Worm (Caenorhabditis elegans) whole organism, L4 larva: ENCODE results near the gene C03G6.21.

Experiments
- F37D6.2 ChIP-seq: sonication (generic microtip); optimal IDR thresholded peaks from 2 replicates; lab custom pipeline; 2016; ENCODE audit warnings: mild to moderate bottlenecking, missing genetic modification characterization, missing compliant biosample characterization
- F44E2.7 ChIP-seq: fragments of 200-800 bp; sonication (Bioruptor generic); IDR thresholded peaks from 2 replicates; pipeline ENCODE4 v2.1.2; 2022; ENCODE audit warnings: missing genetic modification characterization, missing compliant biosample characterization
- R02D3.7 ChIP-seq: fragments of 150-350 bp; sonication (generic microtip); optimal IDR thresholded peaks from 3 replicates; lab custom pipeline; 2014; ENCODE audit warnings: missing biosample characterization, missing genetic modification characterization
- Y105C5A.15 ChIP-seq: fragments of 200-800 bp; sonication (Bioruptor generic); IDR thresholded peaks from 2 replicates; pipeline ENCODE4 v1.3.6; 2022; ENCODE audit warnings: missing genetic modification characterization, missing compliant biosample characterization
- Y48G9A.11 ChIP-seq: fragments of 200-800 bp; sonication (Bioruptor generic); IDR thresholded peaks from 2 replicates; pipeline ENCODE4 v1.3.6; 2022; ENCODE audit warnings: missing genetic modification reagents, missing genetic modification characterization, missing compliant biosample characterization
- Y5F2A.4 ChIP-seq: fragments of 200-800 bp; sonication (Bioruptor generic); optimal IDR thresholded peaks from 2 replicates; lab custom pipeline; 2018; ENCODE audit warnings: mild to moderate bottlenecking, missing genetic modification characterization, missing compliant biosample characterization
- ZK546.5 ChIP-seq, 2 experiments: sonication (generic microtip); optimal IDR thresholded peaks; 2 replicates each; lab custom pipeline; 2017; ENCODE audit warnings: missing biosample characterization in 2 of 2, missing genetic modification characterization in 2 of 2
- ceh-32 ChIP-seq: sonication (generic microtip); optimal IDR thresholded peaks from 2 replicates; lab custom pipeline; 2016; ENCODE audit warnings: mild to moderate bottlenecking, missing genetic modification characterization, missing compliant biosample characterization; ENCODE audit not compliant: poor library complexity
- ceh-62 ChIP-seq: sonication (generic microtip); optimal IDR thresholded peaks from 2 replicates; lab custom pipeline; 2017; ENCODE audit warnings: missing biosample characterization, missing genetic modification characterization
- ceh-82 ChIP-seq: sonication (generic microtip); optimal IDR thresholded peaks from 2 replicates; lab custom pipeline; 2017; ENCODE audit warnings: missing biosample characterization, missing genetic modification characterization
- cey-2 ChIP-seq: sonication (generic microtip); optimal IDR thresholded peaks from 3 replicates; lab custom pipeline; 2017; ENCODE audit warnings: missing genetic modification characterization, mild to moderate bottlenecking, missing compliant biosample characterization, antibody characterized with exemption, borderline replicate concordance; ENCODE audit not compliant: insufficient read depth
- daf-16 ChIP-seq, 3 experiments: sonication (generic microtip); optimal IDR thresholded peaks; 2 replicates each; lab custom pipeline; 2016 to 2017; ENCODE audit warnings: missing genetic modification characterization in 3 of 3, missing genetic modification reagents in 3 of 3, mild to moderate bottlenecking in 2 of 3, missing compliant biosample characterization in 2 of 3, missing biosample characterization in 1 of 3, moderate library complexity in 1 of 3
- daf-8 ChIP-seq: fragments of 200-800 bp; sonication (Bioruptor generic); IDR thresholded peaks from 2 replicates; pipeline ENCODE4 v1.3.6; 2022; ENCODE audit warnings: missing genetic modification characterization, missing compliant biosample characterization
- dmd-6 ChIP-seq: fragments of 200-800 bp; sonication (Bioruptor generic); IDR thresholded peaks from 2 replicates; pipeline ENCODE4 v1.3.6; 2022; ENCODE audit warnings: missing genetic modification reagents, missing genetic modification characterization, missing compliant biosample characterization
- dmd-8 ChIP-seq: fragments of 200-800 bp; sonication (Bioruptor generic); IDR thresholded peaks from 2 replicates; pipeline ENCODE4 v1.3.6; 2022; ENCODE audit warnings: missing genetic modification characterization, missing compliant biosample characterization
- duxl-1 ChIP-seq: sonication (generic microtip); optimal IDR thresholded peaks from 2 replicates; lab custom pipeline; 2016; ENCODE audit warnings: mild to moderate bottlenecking, missing genetic modification characterization, moderate library complexity, missing compliant biosample characterization; ENCODE audit not compliant: poor library complexity
- hlh-11 ChIP-seq: fragments of 200-800 bp; sonication (Bioruptor generic); optimal IDR thresholded peaks from 2 replicates; lab custom pipeline; 2018; ENCODE audit warnings: mild to moderate bottlenecking, missing genetic modification characterization, missing compliant biosample characterization
- lim-7 ChIP-seq: fragments of 200-800 bp; sonication (Bioruptor generic); IDR thresholded peaks from 2 replicates; pipeline ENCODE4 v1.3.6; 2022; ENCODE audit warnings: missing genetic modification characterization, missing compliant biosample characterization
- lin-15B ChIP-seq: fragments of 150-350 bp; sonication (generic microtip); optimal IDR thresholded peaks from 3 replicates; lab custom pipeline; 2014; ENCODE audit warnings: missing biosample characterization, missing genetic modification characterization
- lin-29 ChIP-seq: fragments of 200-800 bp; sonication (Bioruptor generic); IDR thresholded peaks from 2 replicates; pipeline ENCODE4 v1.3.6; 2022; ENCODE audit warnings: missing genetic modification reagents, missing genetic modification characterization, missing compliant biosample characterization
- madf-5 ChIP-seq, 2 experiments: fragments of 200-800 bp; sonication (Bioruptor generic); IDR thresholded peaks; 2 replicates each; pipeline ENCODE4 v1.3.6; 2022; ENCODE audit warnings: missing compliant biosample characterization in 2 of 2, missing genetic modification characterization in 2 of 2
- mdl-1 ChIP-seq, 2 experiments: fragments of 150-350 bp in 1 of 2; sonication (generic microtip) in 1 of 2; optimal IDR thresholded peaks; 2 replicates each; lab custom pipeline; 2014 to 2017; ENCODE audit warnings: missing biosample characterization in 2 of 2, missing genetic modification characterization in 2 of 2
- mep-1 ChIP-seq: fragments of 150-350 bp; sonication (generic microtip); optimal IDR thresholded peaks from 3 replicates; lab custom pipeline; 2014; ENCODE audit warnings: missing biosample characterization, missing genetic modification characterization
- mes-2 ChIP-seq: sonication (generic microtip); optimal IDR thresholded peaks from 2 replicates; lab custom pipeline; 2016; ENCODE audit warnings: missing genotype, mild to moderate bottlenecking, missing genetic modification characterization, missing compliant biosample characterization; ENCODE audit not compliant: poor library complexity, severe bottlenecking
- nhr-11 ChIP-seq: fragments of 150-350 bp; optimal IDR thresholded peaks from 2 replicates; lab custom pipeline; 2014; ENCODE audit warnings: missing biosample characterization, missing genetic modification characterization
- nhr-237 ChIP-seq: sonication (generic microtip); optimal IDR thresholded peaks from 2 replicates; lab custom pipeline; 2017; ENCODE audit warnings: missing biosample characterization, missing genetic modification characterization
- nhr-28 ChIP-seq: fragments of 150-350 bp; optimal IDR thresholded peaks from 2 replicates; lab custom pipeline; 2014; ENCODE audit warnings: missing biosample characterization, missing genetic modification characterization
- nhr-42 ChIP-seq: fragments of 200-800 bp; sonication (Bioruptor generic); IDR thresholded peaks from 2 replicates; pipeline ENCODE4 v1.3.6; 2022; ENCODE audit warnings: missing genetic modification characterization, missing compliant biosample characterization
- pqm-1 ChIP-seq: sonication (generic microtip); optimal IDR thresholded peaks from 2 replicates; lab custom pipeline; 2017; ENCODE audit warnings: missing biosample characterization, missing genetic modification characterization
- saeg-2 ChIP-seq: fragments of 200-800 bp; sonication (Bioruptor generic); IDR thresholded peaks from 2 replicates; pipeline ENCODE4 v1.3.6; 2022; ENCODE audit warnings: missing genetic modification reagents, missing genetic modification characterization, missing compliant biosample characterization
- sdz-12 ChIP-seq: fragments of 200-800 bp; sonication (Bioruptor generic); optimal IDR thresholded peaks from 2 replicates; lab custom pipeline; 2018; ENCODE audit warnings: mild to moderate bottlenecking, missing genetic modification characterization, missing compliant biosample characterization
- snpc-1.2 ChIP-seq: fragments of 200-800 bp; sonication (Bioruptor generic); IDR thresholded peaks from 2 replicates; pipeline ENCODE4 v1.3.6; 2022; ENCODE audit warnings: missing genetic modification reagents, missing genetic modification characterization, missing compliant biosample characterization
- spr-3 ChIP-seq: fragments of 200-800 bp; sonication (Bioruptor generic); optimal IDR thresholded peaks from 2 replicates; lab custom pipeline; 2018; ENCODE audit warnings: mild to moderate bottlenecking, missing genetic modification characterization, missing compliant biosample characterization
- tag-97 ChIP-seq: fragments of 200-800 bp; sonication (Bioruptor generic); IDR thresholded peaks from 2 replicates; pipeline ENCODE4 v1.3.6; 2022; ENCODE audit warnings: missing genetic modification characterization, missing compliant biosample characterization

The C03G6.21 gene

ce11 chrV:7364951-7365350, 8.4 kb upstream of the C03G6.21 start, which contains the start of gene exc-13:
TSS of gene exc-13 (plus strand) at chrV:7365251.
- TF ChIP-seq duxl-1 (no peak), daf-16 (GFP tag; optimal IDR thresholded peaks at IDR 0.05; lab: Kevin White, UChicago) (peak in 1 of 2 experiments; percentile 90), daf-16 (tag; optimal IDR thresholded peaks at IDR 0.05; lab: Kevin White, UChicago) (no peak)

- TF ChIP-seq ceh-62 (tag; lab: Kevin White, UChicago), result no peak
- peak; percentile 71 for TF ChIP-seq nhr-28 (tag; lab: Kevin White, UChicago)
- TF ChIP-seq nhr-42, result no peak
- TF ChIP-seq daf-16 (GFP tag; optimal IDR thresholded peaks at IDR 0.05; lab: Kevin White, UChicago), result no peak
- peak; percentile 91 for TF ChIP-seq daf-16 (tag; optimal IDR thresholded peaks at IDR 0.05; lab: Kevin White, UChicago)
- no peak for TF ChIP-seq daf-8 (GFP tag; lab: Robert Waterston, UW)
- TF ChIP-seq Y105C5A.15 (GFP tag; lab: Robert Waterston, UW), result no peak
- no peak for TF ChIP-seq ceh-82 (tag; lab: Kevin White, UChicago)
- TF ChIP-seq hlh-11 (tag; lab: Kevin White, UChicago), result peak; percentile 53
- no peak for TF ChIP-seq ceh-32 (tag; lab: Kevin White, UChicago)
- no peak for TF ChIP-seq saeg-2 (GFP tag; lab: Robert Waterston, UW)
- peak; percentile 52 for TF ChIP-seq pqm-1 (tag; lab: Kevin White, UChicago)
- no peak for TF ChIP-seq snpc-1.2 (GFP tag; lab: Robert Waterston, UW)
- TF ChIP-seq F44E2.7 (GFP tag; lab: Robert Waterston, UW), result no peak
- no peak for TF ChIP-seq F37D6.2 (tag; lab: Kevin White, UChicago)
- TF ChIP-seq dmd-6 (GFP tag; lab: Robert Waterston, UW), result peak; percentile 57; the same call in 1 of the 2 replicates
Measured at ce11 chrV:7364059-7364458, 7.5 kb upstream of the C03G6.21 start, which contains the start of gene cyp-35A2. TSS of gene cyp-35A2 (minus strand) at chrV:7364182.

ce11 chrV:7361673-7362072, 5.1 kb upstream of the C03G6.21 start, which contains the start of gene cyp-35A1:
TSS of gene cyp-35A1 (minus strand) at chrV:7361773.
- TF ChIP-seq tag-97 (GFP tag; lab: Robert Waterston, UW) (no peak), lim-7 (GFP tag; lab: Robert Waterston, UW) (no peak)

ce11 chrV:7357132-7357531, 548 bp upstream of the C03G6.21 start, which contains the start of gene C03G6.6:
TSS of gene C03G6.6 (plus strand) at chrV:7357432.
- TF ChIP-seq madf-5 (GFP tag; IDR thresholded peaks at IDR 0.05; lab: Robert Waterston, UW) (no peak), Y105C5A.15 (GFP tag; lab: Robert Waterston, UW) (no peak), dmd-8 (no peak), mep-1 (tag; lab: Kevin White, UChicago) (no peak), ceh-82 (tag; lab: Kevin White, UChicago) (no peak), R02D3.7 (tag; lab: Kevin White, UChicago) (no peak), mdl-1 (tag; optimal IDR thresholded peaks at IDR 0.05; lab: Kevin White, UChicago) (no peak), ZK546.5 (tag; optimal IDR thresholded peaks at IDR 0.05; lab: Kevin White, UChicago) (no peak), lin-15B (no peak), Y48G9A.11 (no peak), nhr-237 (tag; lab: Kevin White, UChicago) (no peak), lin-29 (GFP tag; lab: Robert Waterston, UW) (no peak), cey-2 (tag; lab: Kevin White, UChicago) (no peak), mes-2 (no peak), nhr-11 (tag; lab: Kevin White, UChicago) (no peak), tag-97 (GFP tag; lab: Robert Waterston, UW) (no peak), sdz-12 (GFP tag; lab: Kevin White, UChicago) (no peak), Y5F2A.4 (GFP tag; lab: Kevin White, UChicago) (no peak), spr-3 (GFP tag; lab: Kevin White, UChicago) (no peak)
